Worm (Caenorhabditis elegans): Measurements from ENCODE around the gene zipt-7.2.

ce11 chrX:15487806-15488205, 19.9 kb downstream of the zipt-7.2 start, which contains the start of gene H13N06.2:
- no peak for TF ChIP-seq somi-1 (GFP tag; optimal IDR thresholded peaks at IDR 0.05)
- TF ChIP-seq nhr-179 (tag; optimal IDR thresholded peaks at IDR 0.05) = no peak
- no peak for TF ChIP-seq nfya-1 (tag; optimal IDR thresholded peaks at IDR 0.05; ENCODE audit: borderline replicate concordance, insufficient read depth)
- no peak for TF ChIP-seq K12H6.12 (tag; optimal IDR thresholded peaks at IDR 0.05)
- no peak for TF ChIP-seq lin-35 (GFP tag; optimal IDR thresholded peaks at IDR 0.05)
- TF ChIP-seq ceh-27 (GFP tag; optimal IDR thresholded peaks at IDR 0.05) = no peak
- no peak for TF ChIP-seq ceh-100 (GFP tag; IDR thresholded peaks at IDR 0.05)
- TF ChIP-seq nhr-120 (GFP tag; IDR thresholded peaks at IDR 0.05) = no peak
